Fruit fly (Drosophila melanogaster): ENCODE data around the gene CG32432.

dm6 chr3L:20835882-20836281 is 49.1 kb downstream of the CG32432 start, which contains the start of gene CG3288:
- TF ChIP-seq CG15710 (tag; optimal IDR thresholded peaks at IDR 0.05) (no peak), CG9948 (tag; optimal IDR thresholded peaks at IDR 0.05) (no peak), Pif1B (GFP tag; optimal IDR thresholded peaks at IDR 0.05) (no peak), fd96Ca (GFP tag; IDR thresholded peaks at IDR 0.05) (no peak), CG13204 (GFP tag; optimal IDR thresholded peaks at IDR 0.05) (no peak), CG17806 (tag; optimal IDR thresholded peaks at IDR 0.05) (no peak), EcR (GFP tag; optimal IDR thresholded peaks at IDR 0.05) (no peak), gl (tag; optimal IDR thresholded peaks at IDR 0.05) (no peak), CG10348 (GFP tag; IDR thresholded peaks at IDR 0.05) (no peak), Ets98B (GFP tag; IDR thresholded peaks at IDR 0.05) (no peak), Snoo (tag; optimal IDR thresholded peaks at IDR 0.05) (no peak), CG34367 (tag; optimal IDR thresholded peaks at IDR 0.05) (no peak), CG14655 (GFP tag; optimal IDR thresholded peaks at IDR 0.05) (no peak), rn (GFP tag; IDR thresholded peaks at IDR 0.05) (no peak)

Measured in whole organism, pupa.